Worm (Caenorhabditis elegans): ENCODE data around the gene F15E6.3.

F15E6.3 gene

DNA sequence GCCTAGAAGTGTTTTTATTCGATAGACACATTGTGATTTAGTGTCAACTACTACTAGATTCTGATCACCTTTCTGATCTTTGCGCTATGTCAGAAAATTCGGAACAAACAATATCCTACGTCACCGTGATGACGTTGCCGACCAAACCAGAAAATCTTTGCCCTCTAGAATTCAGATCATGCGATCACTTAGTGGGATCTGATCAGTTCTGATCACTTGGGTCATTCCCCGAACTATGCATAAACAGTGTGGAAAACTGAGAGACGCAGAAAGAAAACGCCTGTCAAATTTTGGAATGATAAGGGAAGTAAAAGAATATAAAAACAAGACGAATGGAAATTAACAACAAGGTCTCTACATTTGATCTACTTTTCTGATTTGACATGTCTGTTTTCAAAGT lies at the start of gene F15E6.3:
Gene F15E6.3, plus strand, starts transcription at position 344 of the 400 bp plus-strand sequence.
- TF ChIP-seq atf-7 (tag; optimal IDR thresholded peaks at IDR 0.05) (peak; percentile 34), nfyb-1 (GFP tag; IDR thresholded peaks at IDR 0.05) (peak; percentile 22; the same call in 1 of the 2 replicates), hmg-1.2 (GFP tag; IDR thresholded peaks at IDR 0.05) (peak; percentile 58; the same call in 1 of the 2 replicates), D2030.7 (GFP tag; IDR thresholded peaks at IDR 0.05) (no peak), F10E7.11 (tag; optimal IDR thresholded peaks at IDR 0.05) (no peak), nhr-80 (tag; optimal IDR thresholded peaks at IDR 0.05) (peak; percentile 1), somi-1 (GFP tag; optimal IDR thresholded peaks at IDR 0.05) (peak; percentile 14), K11D2.4 (GFP tag; IDR thresholded peaks at IDR 0.05) (no peak), ztf-26 (tag; optimal IDR thresholded peaks at IDR 0.05) (peak; percentile 67)

DNA sequence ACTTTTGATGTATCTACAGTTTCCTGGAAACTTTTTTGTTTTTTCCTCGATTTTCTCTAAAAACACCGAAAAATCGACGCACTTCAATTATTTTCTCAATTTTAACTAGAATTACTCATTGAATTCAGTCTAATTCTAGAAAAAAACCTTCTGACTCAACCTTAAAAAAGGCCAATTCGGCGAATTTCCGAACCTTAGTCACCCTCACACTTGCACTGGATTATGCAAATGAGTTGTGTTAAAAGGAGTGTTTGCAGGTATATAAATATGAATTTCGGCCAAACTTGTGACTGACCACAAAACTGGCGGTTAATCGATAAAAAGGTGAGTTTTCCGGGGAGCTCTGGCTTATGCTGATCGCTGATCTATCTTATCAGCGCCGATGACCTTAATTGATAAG lies 48.2 kb upstream of the F15E6.3 start, which contains the start of gene ttr-20:
Gene ttr-20, plus strand, starts transcription at position 301 of the 400 bp plus-strand sequence.
- TF ChIP-seq egl-18 (GFP tag; IDR thresholded peaks at IDR 0.05): no peak
- no peak for TF ChIP-seq mcd-1 (GFP tag; IDR thresholded peaks at IDR 0.05)
- no peak for TF ChIP-seq snpc-3.4 (tag; optimal IDR thresholded peaks at IDR 0.05)
- no peak for TF ChIP-seq madf-10 (tag; optimal IDR thresholded peaks at IDR 0.05)
- TF ChIP-seq snpc-1.3 (tag; optimal IDR thresholded peaks at IDR 0.05; ENCODE audit: insufficient read depth): no peak
- no peak for TF ChIP-seq let-607 (tag; optimal IDR thresholded peaks at IDR 0.05)
- TF ChIP-seq K12H6.12 (tag; optimal IDR thresholded peaks at IDR 0.05): no peak
- no peak for TF ChIP-seq ets-4 (GFP tag; optimal IDR thresholded peaks at IDR 0.05)
- TF ChIP-seq nfya-1 (tag; optimal IDR thresholded peaks at IDR 0.05; ENCODE audit: borderline replicate concordance, insufficient read depth): no peak

DNA sequence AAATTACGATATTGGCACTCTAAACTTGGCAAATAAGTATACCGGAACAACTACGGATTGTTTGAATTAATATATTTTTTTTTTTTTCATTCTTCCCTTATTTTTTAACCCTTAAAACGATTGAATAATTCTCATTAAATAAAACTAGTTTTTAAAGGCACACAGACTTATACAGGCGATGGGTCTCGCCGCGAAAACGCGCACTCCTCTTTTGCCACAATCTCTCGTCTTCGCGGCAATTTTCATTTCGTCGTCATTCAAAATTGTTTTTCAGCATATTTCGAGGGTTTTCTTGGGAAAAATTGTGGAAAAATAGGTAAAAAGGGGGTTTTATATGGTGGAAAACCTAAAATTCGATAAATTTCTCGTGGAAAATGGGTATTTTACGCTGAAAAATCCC lies 47.4 kb upstream of the F15E6.3 start:
- TF ChIP-seq snpc-1.1 (tag; optimal IDR thresholded peaks at IDR 0.05; ENCODE audit: insufficient read depth) (no peak), mel-28 (tag; optimal IDR thresholded peaks at IDR 0.05; ENCODE audit: borderline replicate concordance) (no peak), dox-1 (GFP tag; IDR thresholded peaks at IDR 0.05) (peak; percentile 76), lin-35 (GFP tag; optimal IDR thresholded peaks at IDR 0.05) (peak in 1 of 3 experiments; percentile 60), ceh-40 (GFP tag; IDR thresholded peaks at IDR 0.05) (no peak), tbp1 (GFP tag; optimal IDR thresholded peaks at IDR 0.05) (no peak), F52B5.7 (tag; optimal IDR thresholded peaks at IDR 0.05) (no peak), ztf-18 (tag; optimal IDR thresholded peaks at IDR 0.05) (no peak), rcor-1 (GFP tag; IDR thresholded peaks at IDR 0.05) (no peak), ztf-25 (GFP tag; IDR thresholded peaks at IDR 0.05) (no peak), rpc-1 (optimal IDR thresholded peaks at IDR 0.05) (no peak), rpc-1 (tag; optimal IDR thresholded peaks at IDR 0.05) (no peak), D2030.7 (GFP tag; IDR thresholded peaks at IDR 0.05) (no peak), hrde-1 (tag; optimal IDR thresholded peaks at IDR 0.05; ENCODE audit: borderline replicate concordance) (no peak), chd-7 (tag; optimal IDR thresholded peaks at IDR 0.05) (no peak), hlh-12 (tag; optimal IDR thresholded peaks at IDR 0.05) (no peak), lin-40 (tag; optimal IDR thresholded peaks at IDR 0.05) (no peak), hmg-1.2 (GFP tag; IDR thresholded peaks at IDR 0.05) (peak; percentile 92), ekl-4 (GFP tag; IDR thresholded peaks at IDR 0.05) (no peak), nhr-120 (GFP tag; IDR thresholded peaks at IDR 0.05) (no peak), lsy-27 (tag; optimal IDR thresholded peaks at IDR 0.05; ENCODE audit: borderline replicate concordance, insufficient read depth) (no peak), K12H6.12 (tag; optimal IDR thresholded peaks at IDR 0.05) (no peak), dpl-1 (GFP tag; optimal IDR thresholded peaks at IDR 0.05) (peak; percentile 32), athp-1 (tag; optimal IDR thresholded peaks at IDR 0.05) (no peak), tbx-9 (tag; optimal IDR thresholded peaks at IDR 0.05; ENCODE audit: borderline replicate concordance) (no peak), attf-6 (GFP tag; IDR thresholded peaks at IDR 0.05) (no peak), efl-1 (GFP tag; optimal IDR thresholded peaks at IDR 0.05) (peak; percentile 71), Y53F4B.3 (GFP tag; IDR thresholded peaks at IDR 0.05) (no peak), egl-44 (GFP tag; IDR thresholded peaks at IDR 0.05) (no peak), lin-26 (GFP tag; IDR thresholded peaks at IDR 0.05) (no peak), mxl-1 (tag; optimal IDR thresholded peaks at IDR 0.05) (no peak)
